Fruit fly (Drosophila melanogaster) whole organism, prepupa: ENCODE measurements around the gene Rab1.

ENCODE experiments used
- Blimp-1 ChIP-seq: fragments of 200-800 bp; sonication (Bioruptor generic); optimal IDR thresholded peaks from 3 replicates; lab custom pipeline; 2017; ENCODE audit warnings: missing biosample characterization, missing genetic modification characterization, mild to moderate bottlenecking, moderate library complexity, missing genetic modification reagents
- CG10631 ChIP-seq: fragments of 200-800 bp; sonication (Bioruptor generic); optimal IDR thresholded peaks from 2 replicates; lab custom pipeline; 2016; ENCODE audit warnings: missing biosample characterization, missing genetic modification characterization
- CG10669 ChIP-seq: fragments of 200-800 bp; sonication (Bioruptor generic); optimal IDR thresholded peaks from 3 replicates; lab custom pipeline; 2018; ENCODE audit warnings: missing biosample characterization, mild to moderate bottlenecking, missing genetic modification characterization, moderate library complexity
- CG11294 ChIP-seq: fragments of 200-800 bp; sonication (Bioruptor generic); IDR thresholded peaks from 2 replicates; pipeline ENCODE4 v1.3.6; 2022; ENCODE audit warnings: missing biosample characterization, missing genetic modification characterization
- CG15336 ChIP-seq: fragments of 200-800 bp; sonication (Bioruptor generic); IDR thresholded peaks from 2 replicates; pipeline ENCODE4 v1.3.6; 2022; ENCODE audit warnings: missing biosample characterization, missing genetic modification characterization
- CG1621 ChIP-seq: fragments of 200-800 bp; sonication (Bioruptor generic); optimal IDR thresholded peaks from 3 replicates; lab custom pipeline; 2018; ENCODE audit warnings: missing biosample characterization, mild to moderate bottlenecking, missing genetic modification characterization
- CG16779 ChIP-seq: fragments of 200-800 bp; sonication (Bioruptor generic); optimal IDR thresholded peaks from 3 replicates; lab custom pipeline; 2017; ENCODE audit warnings: missing biosample characterization, mild to moderate bottlenecking, missing genetic modification characterization
- CG3032 ChIP-seq: fragments of 200-800 bp; optimal IDR thresholded peaks from 2 replicates; lab custom pipeline; 2019; ENCODE audit warnings: missing biosample characterization, mild to moderate bottlenecking, missing genetic modification characterization, moderate library complexity
- CG31627 ChIP-seq: fragments of 200-800 bp; sonication (Bioruptor generic); optimal IDR thresholded peaks from 3 replicates; lab custom pipeline; 2016; ENCODE audit warnings: missing biosample characterization, missing genetic modification characterization
- CG32006 ChIP-seq: fragments of 200-800 bp; sonication (Bioruptor generic); optimal IDR thresholded peaks from 3 replicates; lab custom pipeline; 2017; ENCODE audit warnings: missing biosample characterization, mild to moderate bottlenecking, missing genetic modification characterization
- CG34406 ChIP-seq: fragments of 200-800 bp; sonication (Bioruptor generic); optimal IDR thresholded peaks from 3 replicates; lab custom pipeline; 2016; ENCODE audit warnings: missing biosample characterization, missing genetic modification characterization
- CG4318 ChIP-seq: fragments of 200-800 bp; sonication (Bioruptor generic); optimal IDR thresholded peaks from 3 replicates; lab custom pipeline; 2017; ENCODE audit warnings: missing biosample characterization, mild to moderate bottlenecking, missing genetic modification characterization
- CG6163 ChIP-seq: fragments of 200-800 bp; sonication (Bioruptor generic); IDR thresholded peaks from 3 replicates; pipeline ENCODE4 v1.3.6; 2022; ENCODE audit warnings: missing biosample characterization, missing genetic modification characterization
- CG6276 ChIP-seq: fragments of 200-800 bp; sonication (Bioruptor generic); optimal IDR thresholded peaks from 2 replicates; lab custom pipeline; 2017; ENCODE audit warnings: missing biosample characterization, mild to moderate bottlenecking, missing genetic modification characterization
- CG6792 ChIP-seq: fragments of 200-800 bp; sonication (Bioruptor generic); optimal IDR thresholded peaks from 3 replicates; lab custom pipeline; 2016; ENCODE audit warnings: missing biosample characterization, missing genetic modification characterization
- CG6808 ChIP-seq: fragments of 200-800 bp; sonication (Bioruptor generic); optimal IDR thresholded peaks from 3 replicates; lab custom pipeline; 2017; ENCODE audit warnings: missing biosample characterization, missing genetic modification characterization, mild to moderate bottlenecking, moderate library complexity, missing genetic modification reagents
- CG6854 ChIP-seq: fragments of 200-800 bp; sonication (Bioruptor generic); optimal IDR thresholded peaks from 2 replicates; lab custom pipeline; 2017; ENCODE audit warnings: missing biosample characterization, mild to moderate bottlenecking, missing genetic modification characterization
- CG7368 ChIP-seq: fragments of 200-800 bp; sonication (Bioruptor generic); optimal IDR thresholded peaks from 3 replicates; lab custom pipeline; 2016; ENCODE audit warnings: missing biosample characterization, missing genetic modification characterization
- CG8119 ChIP-seq: fragments of 200-800 bp; sonication (Bioruptor generic); IDR thresholded peaks from 3 replicates; pipeline ENCODE4 v1.3.6; 2022; ENCODE audit warnings: missing biosample characterization, missing genetic modification characterization
- CG8319 ChIP-seq: fragments of 200-800 bp; sonication (Bioruptor generic); optimal IDR thresholded peaks from 3 replicates; lab custom pipeline; 2016; ENCODE audit warnings: missing biosample characterization, missing genetic modification characterization
- CG9139 ChIP-seq: fragments of 200-800 bp; sonication (Bioruptor generic); optimal IDR thresholded peaks from 3 replicates; lab custom pipeline; 2017; ENCODE audit warnings: missing biosample characterization, mild to moderate bottlenecking, missing genetic modification characterization
- Eip75B ChIP-seq: fragments of 200-800 bp; sonication (Bioruptor generic); optimal IDR thresholded peaks from 3 replicates; lab custom pipeline; 2016; ENCODE audit warnings: missing biosample characterization, missing genetic modification characterization
- Eip78C ChIP-seq: fragments of 200-800 bp; sonication (Bioruptor generic); peaks from one replicate; lab custom pipeline; 2016; ENCODE audit warnings: missing biosample characterization, missing genetic modification characterization
- Eip93F ChIP-seq: fragments of 200-800 bp; sonication (Bioruptor generic); optimal IDR thresholded peaks from 2 replicates; lab custom pipeline; 2016; ENCODE audit warnings: missing biosample characterization, mild to moderate bottlenecking, missing genetic modification characterization
- Ets21C ChIP-seq: fragments of 200-800 bp; sonication (Bioruptor generic); optimal IDR thresholded peaks from 3 replicates; lab custom pipeline; 2016; ENCODE audit warnings: missing biosample characterization, missing genetic modification characterization
- Ets96B ChIP-seq: fragments of 200-800 bp; optimal IDR thresholded peaks from 2 replicates; lab custom pipeline; 2019; ENCODE audit warnings: missing biosample characterization, mild to moderate bottlenecking, missing genetic modification characterization, moderate library complexity
- Gug ChIP-seq: fragments of 200-800 bp; sonication (Bioruptor generic); IDR thresholded peaks from 2 replicates; pipeline ENCODE4 v1.3.6; 2022; ENCODE audit warnings: missing biosample characterization, missing genetic modification characterization
- Hr38 ChIP-seq: sonication (Bioruptor generic); optimal IDR thresholded peaks from 2 replicates; lab custom pipeline; 2016; ENCODE audit warnings: missing biosample characterization, missing genetic modification characterization
- Hr39 ChIP-seq: fragments of 200-800 bp; sonication (Bioruptor generic); optimal IDR thresholded peaks from 2 replicates; lab custom pipeline; 2016; ENCODE audit warnings: missing biosample characterization, missing genetic modification characterization
- Hr4 ChIP-seq: fragments of 200-800 bp; sonication (Bioruptor generic); optimal IDR thresholded peaks from 3 replicates; lab custom pipeline; 2016; ENCODE audit warnings: missing biosample characterization, missing genetic modification characterization
- Lpt ChIP-seq: fragments of 200-800 bp; sonication (Bioruptor generic); optimal IDR thresholded peaks from 3 replicates; lab custom pipeline; 2016; ENCODE audit warnings: missing biosample characterization, missing genetic modification characterization
- Met ChIP-seq: fragments of 200-800 bp; sonication (Bioruptor generic); optimal IDR thresholded peaks from 3 replicates; lab custom pipeline; 2016; ENCODE audit warnings: missing biosample characterization, missing genetic modification characterization
- OdsH ChIP-seq: fragments of 200-800 bp; sonication (Bioruptor generic); optimal IDR thresholded peaks from 3 replicates; lab custom pipeline; 2016; ENCODE audit warnings: missing biosample characterization, missing genetic modification characterization
- Sox102F ChIP-seq: fragments of 200-800 bp; sonication (Bioruptor generic); optimal IDR thresholded peaks from 2 replicates; lab custom pipeline; 2016; ENCODE audit warnings: missing biosample characterization, mild to moderate bottlenecking, missing genetic modification characterization
- Sox14 ChIP-seq: fragments of 200-800 bp; sonication (Bioruptor generic); optimal IDR thresholded peaks from 3 replicates; lab custom pipeline; 2016; ENCODE audit warnings: missing biosample characterization, missing genetic modification characterization
- Sox15 ChIP-seq: fragments of 200-800 bp; sonication (Bioruptor generic); optimal IDR thresholded peaks from 3 replicates; lab custom pipeline; 2016; ENCODE audit warnings: missing biosample characterization, missing genetic modification characterization
- achi ChIP-seq: fragments of 200-800 bp; sonication (Bioruptor generic); optimal IDR thresholded peaks from 3 replicates; lab custom pipeline; 2016; ENCODE audit warnings: missing biosample characterization, missing genetic modification characterization
- acj6 ChIP-seq: fragments of 200-800 bp; sonication (Bioruptor generic); optimal IDR thresholded peaks from 3 replicates; lab custom pipeline; 2016; ENCODE audit warnings: missing biosample characterization, missing genetic modification characterization
- cyc ChIP-seq: fragments of 200-800 bp; sonication (Bioruptor generic); optimal IDR thresholded peaks from 3 replicates; lab custom pipeline; 2016; ENCODE audit warnings: missing biosample characterization, missing genetic modification characterization
- dac ChIP-seq: fragments of 200-800 bp; sonication (Bioruptor generic); optimal IDR thresholded peaks from 2 replicates; lab custom pipeline; 2017; ENCODE audit warnings: missing biosample characterization, mild to moderate bottlenecking, missing genetic modification characterization
- dsx ChIP-seq: fragments of 200-800 bp; optimal IDR thresholded peaks from 3 replicates; lab custom pipeline; 2019; ENCODE audit warnings: missing biosample characterization, mild to moderate bottlenecking, missing genetic modification characterization, moderate library complexity; ENCODE audit not compliant: poor library complexity, severe bottlenecking
- esn ChIP-seq: fragments of 200-800 bp; sonication (Bioruptor generic); optimal IDR thresholded peaks from 2 replicates; lab custom pipeline; 2016; ENCODE audit warnings: missing biosample characterization, mild to moderate bottlenecking, missing genetic modification characterization, moderate library complexity
- fd59A ChIP-seq: fragments of 200-800 bp; sonication (Bioruptor generic); optimal IDR thresholded peaks from 2 replicates; lab custom pipeline; 2017; ENCODE audit warnings: missing biosample characterization, mild to moderate bottlenecking, missing genetic modification characterization, missing genetic modification reagents
- fd85E ChIP-seq: fragments of 200-800 bp; sonication (Bioruptor generic); optimal IDR thresholded peaks from 3 replicates; lab custom pipeline; 2016; ENCODE audit warnings: missing biosample characterization, missing genetic modification characterization
- fkh ChIP-seq: fragments of 200-800 bp; sonication (Bioruptor generic); optimal IDR thresholded peaks from 3 replicates; lab custom pipeline; 2017; ENCODE audit warnings: missing biosample characterization, mild to moderate bottlenecking, missing genetic modification characterization, moderate library complexity
- net ChIP-seq: fragments of 200-800 bp; sonication (Bioruptor generic); optimal IDR thresholded peaks from 3 replicates; lab custom pipeline; 2016; ENCODE audit warnings: missing biosample characterization, missing genetic modification characterization
- pdm3 ChIP-seq: fragments of 200-800 bp; sonication (Bioruptor generic); optimal IDR thresholded peaks from 3 replicates; lab custom pipeline; 2016; ENCODE audit warnings: missing biosample characterization, missing genetic modification characterization
- spab ChIP-seq: fragments of 200-800 bp; sonication (Bioruptor generic); optimal IDR thresholded peaks from 2 replicates; lab custom pipeline; 2017; ENCODE audit warnings: missing biosample characterization, mild to moderate bottlenecking, missing genetic modification characterization, missing genetic modification reagents
- ss ChIP-seq, 2 experiments: fragments of 200-800 bp; sonication (Bioruptor generic); optimal IDR thresholded peaks; 2 replicates in 1 of 2; 3 replicates in 1 of 2; lab custom pipeline; 2017 to 2018; ENCODE audit warnings: mild to moderate bottlenecking in 2 of 2, missing biosample characterization in 2 of 2, missing genetic modification characterization in 2 of 2, moderate library complexity in 1 of 2
- svp ChIP-seq: fragments of 200-800 bp; sonication (Bioruptor generic); peaks from one replicate; lab custom pipeline; 2016; ENCODE audit warnings: missing biosample characterization, missing genetic modification characterization
- topi ChIP-seq: fragments of 200-800 bp; sonication (Bioruptor generic); optimal IDR thresholded peaks from 3 replicates; lab custom pipeline; 2016; ENCODE audit warnings: missing biosample characterization, missing genetic modification characterization
- vri ChIP-seq: fragments of 200-800 bp; sonication (Bioruptor generic); optimal IDR thresholded peaks from 3 replicates; lab custom pipeline; 2016; ENCODE audit warnings: missing biosample characterization, mild to moderate bottlenecking, missing genetic modification characterization

The Rab1 gene

dm6 chr3R:21273427-21274038, 4.7 kb upstream of the Rab1 start, which contains the start of gene CG3308:
Gene CG3308, minus strand, starts transcription at chr3R:21273817.
- TF ChIP-seq Met (GFP tag; lab: Kevin White, UChicago) (no peak), vri (GFP tag; lab: Kevin White, UChicago) (peak; percentile 96), Sox14 (peak; percentile 13), Gug (GFP tag; lab: Robert Waterston, UW) (no peak), CG31627 (GFP tag; lab: Kevin White, UChicago) (peak; percentile 35), CG16779 (tag; lab: Kevin White, UChicago) (no peak), fd85E (GFP tag; lab: Kevin White, UChicago) (no peak), fkh (GFP tag; lab: Kevin White, UChicago) (no peak), CG1621 (tag; lab: Kevin White, UChicago) (no peak), esn (GFP tag; lab: Kevin White, UChicago) (peak; percentile 57), CG6276 (GFP tag; lab: Kevin White, UChicago) (no peak), Ets96B (no peak), CG9139 (no peak), CG6792 (GFP tag; lab: Kevin White, UChicago) (no peak), Sox15 (no peak), CG15336 (GFP tag; lab: Robert Waterston, UW) (no peak), topi (GFP tag; lab: Kevin White, UChicago) (no peak), Hr4 (GFP tag; lab: Kevin White, UChicago) (peak; percentile 8), acj6 (GFP tag; lab: Kevin White, UChicago) (peak; percentile 4), fd59A (GFP tag; lab: Kevin White, UChicago) (no peak), Eip93F (GFP tag; lab: Kevin White, UChicago) (no peak), CG4318 (no peak), Hr39 (GFP tag; lab: Kevin White, UChicago) (peak; percentile 16), ss (GFP tag; optimal IDR thresholded peaks at IDR 0.05; lab: Kevin White, UChicago) (peak in 1 of 2 experiments; percentile 7), CG10669 (GFP tag; lab: Kevin White, UChicago) (no peak), Eip75B (GFP tag; lab: Kevin White, UChicago) (peak; percentile 29), CG6808 (no peak), OdsH (GFP tag; lab: Kevin White, UChicago) (peak; percentile 34), Eip78C (GFP tag; lab: Kevin White, UChicago) (peak; percentile 82), Blimp-1 (GFP tag; lab: Kevin White, UChicago) (no peak), CG6854 (no peak), achi (peak; percentile 2), cyc (GFP tag; lab: Kevin White, UChicago) (peak; percentile 37), CG6163 (GFP tag; lab: Robert Waterston, UW) (no peak), CG8119 (GFP tag; lab: Robert Waterston, UW) (no peak), CG34406 (GFP tag; lab: Kevin White, UChicago) (no peak), Ets21C (GFP tag; lab: Kevin White, UChicago) (no peak), net (GFP tag; lab: Kevin White, UChicago) (no peak), dac (no peak), CG8319 (no peak), CG11294 (GFP tag; lab: Robert Waterston, UW) (no peak), pdm3 (no peak), svp (peak; percentile 67), CG10631 (GFP tag; lab: Kevin White, UChicago) (peak; percentile 20), Hr38 (no peak), spab (no peak), CG32006 (GFP tag; lab: Kevin White, UChicago) (no peak), dsx (GFP tag; lab: Kevin White, UChicago) (no peak), CG3032 (tag; lab: Kevin White, UChicago) (no peak), Lpt (GFP tag; lab: Kevin White, UChicago) (no peak), CG7368 (GFP tag; lab: Kevin White, UChicago) (no peak), Sox102F (GFP tag; lab: Kevin White, UChicago) (peak; percentile 15)
